Worm (Caenorhabditis elegans): Measurements from ENCODE around the gene pitr-2.

The pitr-2 gene

ce11 chrV:9163897-9164296, 26.4 kb upstream of the pitr-2 start:
- TF ChIP-seq pag-3 (tag; optimal IDR thresholded peaks at IDR 0.05; ENCODE audit: borderline replicate concordance) (no peak), ttx-3 (tag; optimal IDR thresholded peaks at IDR 0.05) (no peak), ref-2 (tag; optimal IDR thresholded peaks at IDR 0.05) (no peak), nfya-1 (tag; optimal IDR thresholded peaks at IDR 0.05) (no peak), fkh-6 (tag; optimal IDR thresholded peaks at IDR 0.05) (no peak), sdc-2 (tag; optimal IDR thresholded peaks at IDR 0.05) (no peak), ceh-9 (tag; optimal IDR thresholded peaks at IDR 0.05) (no peak), ceh-22 (tag; optimal IDR thresholded peaks at IDR 0.05) (no peak), ama-1 (optimal IDR thresholded peaks at IDR 0.05) (no peak), ceh-18 (tag; optimal IDR thresholded peaks at IDR 0.05) (no peak), ceh-30 (tag; optimal IDR thresholded peaks at IDR 0.05) (no peak), unc-86 (tag; optimal IDR thresholded peaks at IDR 0.05) (no peak), dve-1 (tag; optimal IDR thresholded peaks at IDR 0.05) (no peak), ceh-14 (tag; optimal IDR thresholded peaks at IDR 0.05) (no peak), pqm-1 (tag; optimal IDR thresholded peaks at IDR 0.05) (no peak), odd-2 (tag; optimal IDR thresholded peaks at IDR 0.05) (no peak), lim-6 (tag; optimal IDR thresholded peaks at IDR 0.05) (no peak), sox-4 (tag; optimal IDR thresholded peaks at IDR 0.05) (no peak), dmd-4 (tag; optimal IDR thresholded peaks at IDR 0.05; ENCODE audit: borderline replicate concordance) (no peak), madf-2 (tag; optimal IDR thresholded peaks at IDR 0.05) (no peak)

- TF ChIP-seq sox-2 (GFP tag; IDR thresholded peaks at IDR 0.05) (no peak), fkh-10 (GFP tag; optimal IDR thresholded peaks at IDR 0.05) (no peak), hlh-30 (tag; optimal IDR thresholded peaks at IDR 0.05; ENCODE audit: insufficient read depth) (no peak), tbx-7 (tag; optimal IDR thresholded peaks at IDR 0.05) (no peak), ceh-19 (GFP tag; optimal IDR thresholded peaks at IDR 0.05) (no peak), fkh-6 (tag; optimal IDR thresholded peaks at IDR 0.05) (no peak), pag-3 (tag; optimal IDR thresholded peaks at IDR 0.05; ENCODE audit: borderline replicate concordance) (no peak), ceh-14 (tag; optimal IDR thresholded peaks at IDR 0.05) (no peak), ztf-16 (tag; optimal IDR thresholded peaks at IDR 0.05) (no peak), pha-4 (tag; optimal IDR thresholded peaks at IDR 0.05) (no peak), ama-1 (optimal IDR thresholded peaks at IDR 0.05) (no peak), nhr-232 (tag; optimal IDR thresholded peaks at IDR 0.05) (no peak), nhr-11 (tag; optimal IDR thresholded peaks at IDR 0.05) (no peak)
Measured at ce11 chrV:9162955-9163468, 25.5 kb upstream of the pitr-2 start, which contains the start of gene col-145. TSS of gene col-145 (minus strand) at chrV:9163005.

ce11 chrV:9162118-9162729, 24.7 kb upstream of the pitr-2 start:
- no peak for TF ChIP-seq C38D4.7 (GFP tag; optimal IDR thresholded peaks at IDR 0.05)
- TF ChIP-seq fkh-6 (tag; optimal IDR thresholded peaks at IDR 0.05), result no peak
- TF ChIP-seq elt-2 (tag; optimal IDR thresholded peaks at IDR 0.05), result no peak
- no peak for TF ChIP-seq ceh-6 (GFP tag; optimal IDR thresholded peaks at IDR 0.05)
- no peak for TF ChIP-seq sdc-2 (tag; optimal IDR thresholded peaks at IDR 0.05)
- no peak for TF ChIP-seq F13H6.1 (tag; optimal IDR thresholded peaks at IDR 0.05)
- TF ChIP-seq pag-3 (tag; optimal IDR thresholded peaks at IDR 0.05; ENCODE audit: borderline replicate concordance), result no peak
- no peak for TF ChIP-seq hlh-8 (tag; optimal IDR thresholded peaks at IDR 0.05)
- TF ChIP-seq Y22D7AL.16 (tag; optimal IDR thresholded peaks at IDR 0.05), result no peak
- no peak for TF ChIP-seq gmeb-2 (tag; optimal IDR thresholded peaks at IDR 0.05)
- TF ChIP-seq che-1 (tag; optimal IDR thresholded peaks at IDR 0.05), result no peak
- TF ChIP-seq eyg-1 (tag; optimal IDR thresholded peaks at IDR 0.05), result no peak
